Worm (Caenorhabditis elegans): ENCODE data around the gene fipr-2.

DNA sequence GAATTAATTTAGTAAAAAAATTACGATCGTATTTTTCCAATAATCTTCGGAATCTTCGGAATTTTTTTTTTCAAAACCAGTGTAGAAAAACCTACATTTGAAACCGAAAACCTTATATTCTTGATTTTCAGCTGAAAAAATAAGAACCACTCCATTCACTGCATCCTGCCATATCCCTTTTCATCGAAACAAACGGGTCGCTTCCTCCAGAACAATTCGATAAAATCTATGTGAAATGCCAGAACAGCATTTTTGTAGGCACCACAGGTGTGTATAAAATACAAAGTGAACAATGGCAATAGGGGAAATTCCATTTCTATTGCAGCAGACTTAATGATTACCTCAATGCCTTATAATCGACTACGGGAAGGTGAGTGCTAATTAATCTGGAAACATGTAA, 12.1 kb downstream of the fipr-2 start, which contains the start of gene K01D12.1:
- TF ChIP-seq dao-5 (tag; optimal IDR thresholded peaks at IDR 0.05) (no peak), W03F9.2 (tag; optimal IDR thresholded peaks at IDR 0.05) (no peak), him-1 (tag; optimal IDR thresholded peaks at IDR 0.05) (no peak)
